Worm (Caenorhabditis elegans): Measurements from ENCODE around the gene insc-1.

DNA sequence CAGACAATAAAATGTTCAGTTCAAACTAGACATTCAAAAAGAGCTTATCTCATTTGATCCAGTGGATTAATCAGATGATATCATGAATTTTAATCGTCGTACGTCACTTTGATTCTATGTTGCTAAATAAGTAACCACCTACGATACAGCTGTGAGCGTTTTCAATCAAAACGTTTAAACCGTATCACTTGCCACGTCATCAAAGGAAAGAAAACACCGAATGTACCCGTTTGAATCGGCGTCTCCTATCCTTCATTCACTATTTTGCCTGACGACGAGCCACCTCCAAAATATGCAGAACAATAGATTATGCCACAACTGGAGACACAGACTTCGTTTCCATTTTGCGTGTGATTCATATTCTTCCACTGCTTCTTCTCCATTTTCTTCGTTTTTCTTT lies 12.8 kb upstream of the insc-1 start:
- TF ChIP-seq W03F9.2 (tag; optimal IDR thresholded peaks at IDR 0.05) (no peak), dao-5 (tag; optimal IDR thresholded peaks at IDR 0.05) (no peak)

Measured in whole organism, L4/young adult.